Worm (Caenorhabditis elegans): Measurements from ENCODE around the gene ric-4.

ric-4 gene

DNA sequence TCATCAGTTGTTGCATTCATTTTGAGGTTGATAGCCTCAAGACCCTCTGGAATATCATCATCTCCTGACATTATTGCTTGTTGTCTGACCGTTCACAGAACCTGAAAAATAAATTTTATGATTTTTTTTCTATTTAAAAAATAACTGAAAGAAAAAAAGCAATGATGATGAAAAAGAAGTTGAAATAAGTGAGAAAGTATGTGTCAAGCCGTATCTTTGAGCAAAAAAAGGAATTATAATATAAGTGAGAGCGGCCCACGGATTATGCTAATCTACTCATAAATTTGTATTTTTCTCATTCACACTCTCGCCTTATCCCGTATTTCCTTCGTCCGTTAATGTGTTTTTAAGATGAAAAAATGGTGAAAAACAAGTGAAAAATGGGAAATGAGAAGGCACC is at the start of gene ric-4:
Gene ric-4 (minus strand): TSS at position 101 of the 400 bp plus-strand sequence.
- no peak for TF ChIP-seq hlh-4 (tag; optimal IDR thresholded peaks at IDR 0.05)
- TF ChIP-seq vab-15 (tag; optimal IDR thresholded peaks at IDR 0.05), result no peak
- peak; percentile 14 for TF ChIP-seq dsc-1 (tag; optimal IDR thresholded peaks at IDR 0.05)
- TF ChIP-seq irx-1 (tag; optimal IDR thresholded peaks at IDR 0.05), result no peak
- TF ChIP-seq lin-15B (tag; optimal IDR thresholded peaks at IDR 0.05), result no peak
- no peak for TF ChIP-seq xbp-1 (tag; optimal IDR thresholded peaks at IDR 0.05)
- no peak for TF ChIP-seq mdl-1 (tag; optimal IDR thresholded peaks at IDR 0.05)
- TF ChIP-seq elt-2 (tag; optimal IDR thresholded peaks at IDR 0.05), result no peak

DNA sequence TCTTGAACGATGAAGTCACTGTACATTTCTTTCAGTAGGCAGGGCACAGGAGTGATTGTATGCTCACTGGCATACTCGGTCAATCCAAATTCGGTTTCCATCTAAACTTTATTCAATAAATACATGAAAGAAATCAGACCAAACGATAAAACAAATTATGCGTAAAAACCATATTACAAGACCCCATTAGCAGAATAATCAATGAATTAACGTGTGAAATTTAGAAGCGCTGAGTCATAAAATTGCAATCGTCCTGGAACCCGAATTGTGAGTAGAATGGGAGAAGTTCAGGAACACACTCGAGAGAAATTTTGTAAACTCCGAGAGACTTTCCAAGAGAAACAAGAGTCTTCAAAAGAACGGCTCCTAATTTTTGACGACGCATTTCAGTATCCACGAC is 49.3 kb upstream of the ric-4 start, which contains the start of gene B0024.11:
Gene B0024.11 (minus strand): TSS at position 101 of the 400 bp plus-strand sequence.
- TF ChIP-seq efl-1 (optimal IDR thresholded peaks at IDR 0.05), result no peak
- TF ChIP-seq efl-1 (GFP tag; optimal IDR thresholded peaks at IDR 0.05 in 1 of 2), result peak in 1 of 2 experiments; percentile 70
- TF ChIP-seq irx-1 (tag; optimal IDR thresholded peaks at IDR 0.05), result no peak

DNA sequence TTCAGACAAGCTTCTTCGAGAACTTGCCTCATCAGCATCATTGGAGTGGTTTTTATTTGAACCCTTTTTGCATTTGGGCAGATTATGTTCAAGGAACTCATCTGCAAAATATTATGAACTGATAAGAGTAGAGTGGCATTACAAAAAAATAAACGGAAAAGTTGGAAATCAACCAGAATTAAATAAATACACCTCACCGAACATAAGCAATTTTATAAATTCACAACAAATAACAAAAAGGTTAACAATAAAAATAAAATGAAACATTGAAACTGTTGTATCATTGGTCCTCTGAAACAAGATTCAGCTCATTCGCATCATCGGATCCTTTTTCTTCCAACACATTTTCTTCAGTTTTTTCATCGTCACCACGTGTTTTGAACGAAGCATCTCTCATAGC is 47.2 kb upstream of the ric-4 start, which contains the start of gene asps-1:
Gene asps-1 (minus strand): TSS at position 101 of the 400 bp plus-strand sequence.
- TF ChIP-seq C16A3.4 (tag; optimal IDR thresholded peaks at IDR 0.05), result no peak
- no peak for TF ChIP-seq elt-3 (tag; optimal IDR thresholded peaks at IDR 0.05)
- no peak for TF ChIP-seq fkh-8 (tag; optimal IDR thresholded peaks at IDR 0.05)
- no peak for TF ChIP-seq hlh-4 (tag; optimal IDR thresholded peaks at IDR 0.05)
- TF ChIP-seq fkh-10 (GFP tag; optimal IDR thresholded peaks at IDR 0.05), result no peak
- TF ChIP-seq pag-3 (tag; optimal IDR thresholded peaks at IDR 0.05; ENCODE audit: borderline replicate concordance, insufficient read depth), result no peak
- no peak for TF ChIP-seq ztf-4 (tag; optimal IDR thresholded peaks at IDR 0.05)
- no peak for TF ChIP-seq zag-1 (tag; optimal IDR thresholded peaks at IDR 0.05)
- TF ChIP-seq lsy-2 (tag; optimal IDR thresholded peaks at IDR 0.05), result no peak
- no peak for TF ChIP-seq nhr-12 (tag; optimal IDR thresholded peaks at IDR 0.05)
- TF ChIP-seq ces-1 (GFP tag; optimal IDR thresholded peaks at IDR 0.05), result no peak
- TF ChIP-seq ceh-82 (tag; optimal IDR thresholded peaks at IDR 0.05), result no peak
- TF ChIP-seq hlh-17 (GFP tag; optimal IDR thresholded peaks at IDR 0.05; ENCODE audit: borderline replicate concordance), result no peak
- no peak for TF ChIP-seq mep-1 (tag; optimal IDR thresholded peaks at IDR 0.05)
- TF ChIP-seq nhr-71 (tag; optimal IDR thresholded peaks at IDR 0.05), result no peak

DNA sequence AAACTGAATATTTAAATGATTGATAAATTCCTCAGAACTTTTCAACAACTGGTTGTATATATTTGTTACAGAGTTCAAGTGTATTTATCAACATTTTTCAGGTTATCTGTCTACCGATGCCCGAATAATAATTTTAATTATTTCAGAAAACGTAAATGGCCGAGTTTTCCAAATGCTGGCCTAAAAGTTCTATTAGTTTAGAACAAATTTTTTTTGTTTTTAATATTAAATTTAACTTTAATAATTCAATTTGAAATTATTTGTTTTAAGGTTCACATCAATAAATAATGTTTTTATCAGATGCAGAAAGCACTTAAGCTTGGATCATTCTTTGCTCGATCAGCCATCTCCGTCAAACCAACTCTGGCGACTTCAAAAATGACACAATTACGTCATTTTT is 44.3 kb upstream of the ric-4 start, which contains the start of gene trx-2:
Gene trx-2 (plus strand): TSS at position 301 of the 400 bp plus-strand sequence.
- TF ChIP-seq dsc-1 (tag; optimal IDR thresholded peaks at IDR 0.05), result no peak
- no peak for TF ChIP-seq tbx-2 (tag; optimal IDR thresholded peaks at IDR 0.05)
- no peak for TF ChIP-seq lsy-2 (tag; optimal IDR thresholded peaks at IDR 0.05)
- no peak for TF ChIP-seq swsn-7 (tag; optimal IDR thresholded peaks at IDR 0.05)
- no peak for TF ChIP-seq hlh-17 (GFP tag; optimal IDR thresholded peaks at IDR 0.05; ENCODE audit: borderline replicate concordance)
- TF ChIP-seq mep-1 (tag; optimal IDR thresholded peaks at IDR 0.05), result no peak
- no peak for TF ChIP-seq unc-98 (GFP tag; IDR thresholded peaks at IDR 0.05)
- TF ChIP-seq C34B4.2 (tag; optimal IDR thresholded peaks at IDR 0.05), result no peak
- TF ChIP-seq unc-30 (tag; optimal IDR thresholded peaks at IDR 0.05), result no peak
- no peak for TF ChIP-seq ceh-63 (GFP tag; optimal IDR thresholded peaks at IDR 0.05)
- no peak for TF ChIP-seq grh-1 (GFP tag; IDR thresholded peaks at IDR 0.05)
- TF ChIP-seq nhr-77 (tag; optimal IDR thresholded peaks at IDR 0.05), result no peak
- TF ChIP-seq nhr-47 (tag; optimal IDR thresholded peaks at IDR 0.05), result no peak
- no peak for TF ChIP-seq nhr-19 (GFP tag; conservative IDR thresholded peaks at IDR 0.05)
- TF ChIP-seq elt-2 (tag; optimal IDR thresholded peaks at IDR 0.05), result no peak
- TF ChIP-seq alr-1 (tag; optimal IDR thresholded peaks at IDR 0.05; ENCODE audit: borderline replicate concordance), result no peak
- no peak for TF ChIP-seq unc-62 (GFP tag; optimal IDR thresholded peaks at IDR 0.05)

All from whole organism, L1 larva.